Fruit fly (Drosophila melanogaster): ENCODE measurements around the gene CG10038.

DNA sequence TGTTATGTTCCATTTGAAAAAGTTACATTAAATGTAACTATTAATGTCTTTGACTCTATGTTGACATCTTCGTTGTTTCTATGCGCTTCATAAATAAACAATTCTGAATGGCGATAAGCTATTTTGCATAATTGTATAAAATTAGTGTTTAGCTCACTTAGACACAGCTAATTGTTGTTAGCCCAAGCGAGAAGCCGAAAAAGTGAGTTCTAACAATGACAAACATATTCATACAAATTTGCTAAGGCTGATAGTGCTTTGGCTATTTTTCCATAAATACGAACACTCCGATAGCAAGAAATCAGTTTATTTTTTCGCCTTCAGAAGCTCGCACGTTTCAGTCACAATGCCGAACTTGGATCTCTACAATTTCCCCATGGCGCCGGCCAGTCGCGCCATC is 27.8 kb upstream of the CG10038 start, which contains the start of gene GstD7:
- TF ChIP-seq CG4496 (GFP tag; IDR thresholded peaks at IDR 0.05) (no peak), CG9948 (tag; optimal IDR thresholded peaks at IDR 0.05) (no peak), EcR (GFP tag; optimal IDR thresholded peaks at IDR 0.05) (no peak), CG10348 (GFP tag; IDR thresholded peaks at IDR 0.05) (no peak), CG8159 (tag; optimal IDR thresholded peaks at IDR 0.05) (no peak), CG8301 (tag; optimal IDR thresholded peaks at IDR 0.05) (no peak), CG15710 (tag; optimal IDR thresholded peaks at IDR 0.05) (no peak), Ets98B (GFP tag; IDR thresholded peaks at IDR 0.05) (no peak), Snoo (tag; optimal IDR thresholded peaks at IDR 0.05) (no peak)
